Fruit fly (Drosophila melanogaster): ENCODE data around the gene CG12974.

CG12974 gene

dm6 chr3L:21285639-21286338, at the start of gene CG12974, which contains the start of gene pzg:
CG12974 (minus strand) TSS chr3L:21285962.
pzg (plus strand) TSS chr3L:21286099.
- TF ChIP-seq EcR (GFP tag; optimal IDR thresholded peaks at IDR 0.05) (peak; percentile 46 to 71), CG8478 (optimal IDR thresholded peaks at IDR 0.05) (peak; percentile 83), pan (optimal IDR thresholded peaks at IDR 0.05) (no peak)

dm6 chr3L:21334999-21335631, 49.4 kb upstream of the CG12974 start, which contains the start of gene Tsr1:
Tsr1 (plus strand) TSS chr3L:21335215.
- no peak for TF ChIP-seq Dll (optimal IDR thresholded peaks at IDR 0.05)
- TF ChIP-seq CG8478 (optimal IDR thresholded peaks at IDR 0.05) = no peak
- no peak for TF ChIP-seq psq (optimal IDR thresholded peaks at IDR 0.05)
- no peak for TF ChIP-seq pan (optimal IDR thresholded peaks at IDR 0.05)
- TF ChIP-seq EcR (GFP tag; optimal IDR thresholded peaks at IDR 0.05) = no peak
- TF ChIP-seq usp (GFP tag; optimal IDR thresholded peaks at IDR 0.05) = no peak

dm6 chr3L:21324724-21325123, 39.0 kb upstream of the CG12974 start:
- TF ChIP-seq Dll (optimal IDR thresholded peaks at IDR 0.05) (no peak), psq (optimal IDR thresholded peaks at IDR 0.05) (no peak), pan (optimal IDR thresholded peaks at IDR 0.05) (no peak), EcR (GFP tag; optimal IDR thresholded peaks at IDR 0.05) (no peak), usp (GFP tag; optimal IDR thresholded peaks at IDR 0.05) (no peak), CG8478 (optimal IDR thresholded peaks at IDR 0.05) (no peak)

dm6 chr3L:21321807-21322503, 36.2 kb upstream of the CG12974 start:
- TF ChIP-seq pan (optimal IDR thresholded peaks at IDR 0.05) (no peak), EcR (GFP tag; optimal IDR thresholded peaks at IDR 0.05) (no peak), usp (GFP tag; optimal IDR thresholded peaks at IDR 0.05) (no peak), Dll (optimal IDR thresholded peaks at IDR 0.05) (no peak), CG8478 (optimal IDR thresholded peaks at IDR 0.05) (no peak), psq (optimal IDR thresholded peaks at IDR 0.05) (no peak)

- no peak for TF ChIP-seq Dll (optimal IDR thresholded peaks at IDR 0.05)
- TF ChIP-seq pan (optimal IDR thresholded peaks at IDR 0.05) = no peak
- no peak for TF ChIP-seq EcR (GFP tag; optimal IDR thresholded peaks at IDR 0.05)
- no peak for TF ChIP-seq usp (GFP tag; optimal IDR thresholded peaks at IDR 0.05)
- TF ChIP-seq CG8478 (optimal IDR thresholded peaks at IDR 0.05) = no peak
- no peak for TF ChIP-seq psq (optimal IDR thresholded peaks at IDR 0.05)
These were observed 34.2 kb upstream of the CG12974 start for dm6 chr3L:21319957-21320356.

dm6 chr3L:21319313-21319907, 33.6 kb upstream of the CG12974 start:
- TF ChIP-seq Dll (optimal IDR thresholded peaks at IDR 0.05) = no peak
- no peak for TF ChIP-seq usp (GFP tag; optimal IDR thresholded peaks at IDR 0.05)
- no peak for TF ChIP-seq psq (optimal IDR thresholded peaks at IDR 0.05)
- no peak for TF ChIP-seq EcR (GFP tag; optimal IDR thresholded peaks at IDR 0.05)
- TF ChIP-seq CG8478 (optimal IDR thresholded peaks at IDR 0.05) = no peak
- TF ChIP-seq pan (optimal IDR thresholded peaks at IDR 0.05) = no peak

dm6 chr3L:21318474-21318873, 32.7 kb upstream of the CG12974 start, which contains the start of gene Rab26:
Rab26 (plus strand) TSS chr3L:21318774.
- TF ChIP-seq EcR (GFP tag; optimal IDR thresholded peaks at IDR 0.05) (no peak), CG8478 (optimal IDR thresholded peaks at IDR 0.05) (no peak), Dll (optimal IDR thresholded peaks at IDR 0.05) (no peak), psq (optimal IDR thresholded peaks at IDR 0.05) (no peak), pan (optimal IDR thresholded peaks at IDR 0.05) (no peak), usp (GFP tag; optimal IDR thresholded peaks at IDR 0.05) (no peak)

dm6 chr3L:21317416-21318259, 31.9 kb upstream of the CG12974 start, which contains the start of gene Pc:
Pc (minus strand) TSS chr3L:21318020.
- TF ChIP-seq Dll (optimal IDR thresholded peaks at IDR 0.05) (no peak), psq (optimal IDR thresholded peaks at IDR 0.05) (no peak), pan (optimal IDR thresholded peaks at IDR 0.05) (no peak), CG8478 (optimal IDR thresholded peaks at IDR 0.05) (no peak), EcR (GFP tag; optimal IDR thresholded peaks at IDR 0.05) (no peak)

- TF ChIP-seq psq (optimal IDR thresholded peaks at IDR 0.05) (no peak), CG8478 (optimal IDR thresholded peaks at IDR 0.05) (no peak), EcR (GFP tag; optimal IDR thresholded peaks at IDR 0.05) (no peak), pan (optimal IDR thresholded peaks at IDR 0.05) (no peak), usp (GFP tag; optimal IDR thresholded peaks at IDR 0.05) (no peak), Dll (optimal IDR thresholded peaks at IDR 0.05) (no peak)
These were observed 18.6 kb upstream of the CG12974 start, which contains the start of the genes CG11309 and CG7632 for dm6 chr3L:21304400-21304799. CG11309 (minus strand) TSS chr3L:21304658. CG7632 (plus strand) TSS chr3L:21304697.

- TF ChIP-seq CG8478 (optimal IDR thresholded peaks at IDR 0.05) (no peak), pan (optimal IDR thresholded peaks at IDR 0.05) (no peak), Dll (optimal IDR thresholded peaks at IDR 0.05) (no peak), EcR (GFP tag; optimal IDR thresholded peaks at IDR 0.05) (no peak), psq (optimal IDR thresholded peaks at IDR 0.05) (no peak), usp (GFP tag; optimal IDR thresholded peaks at IDR 0.05) (no peak)
These were observed 17.9 kb upstream of the CG12974 start for dm6 chr3L:21303659-21304058.

dm6 chr3L:21302493-21302892, 16.7 kb upstream of the CG12974 start:
- TF ChIP-seq usp (GFP tag; optimal IDR thresholded peaks at IDR 0.05) (no peak), psq (optimal IDR thresholded peaks at IDR 0.05) (no peak), pan (optimal IDR thresholded peaks at IDR 0.05) (no peak), EcR (GFP tag; optimal IDR thresholded peaks at IDR 0.05) (no peak), CG8478 (optimal IDR thresholded peaks at IDR 0.05) (no peak), Dll (optimal IDR thresholded peaks at IDR 0.05) (no peak)

Measured in whole organism.